Fruit fly (Drosophila melanogaster): Measurements from ENCODE around the gene CG14535.
A peak's percentile ranks its signal among the peaks of the same experiment; 100 is the strongest.

DNA sequence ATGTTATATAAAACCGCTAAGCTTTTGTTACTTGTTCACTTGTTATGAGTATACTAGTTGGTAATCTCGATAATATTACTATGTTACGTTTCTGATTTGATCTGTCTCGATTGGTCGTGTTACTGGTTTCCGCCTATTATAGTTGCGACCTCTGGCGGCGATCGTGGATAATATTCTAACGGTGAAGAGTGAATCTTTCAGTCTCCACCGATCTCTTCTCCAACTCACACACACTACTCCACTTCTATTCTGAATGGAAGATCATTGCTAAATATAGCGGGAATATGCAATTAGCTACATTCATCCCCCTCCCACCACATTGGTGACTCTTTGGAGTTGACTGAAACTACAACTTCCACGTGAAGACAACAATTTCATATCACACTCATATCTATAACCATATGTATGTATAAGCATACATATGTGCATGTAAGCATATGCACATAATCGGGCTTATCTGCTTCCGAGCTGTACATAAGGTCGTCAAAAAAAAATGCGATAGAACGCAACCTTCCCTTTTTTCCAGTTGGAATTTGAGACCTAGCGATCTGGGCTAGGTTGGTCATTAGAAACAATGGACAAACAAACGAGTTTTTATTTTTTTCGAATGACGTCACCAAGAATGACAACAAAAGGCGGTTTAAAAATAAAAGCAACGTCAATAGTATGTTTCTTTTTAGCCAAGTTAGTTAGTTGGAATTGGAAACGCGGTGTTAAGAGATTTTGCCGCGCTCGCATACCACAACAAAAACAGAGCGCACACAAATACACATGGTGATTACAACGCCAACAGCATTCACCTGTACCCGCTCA is 46.2 kb downstream of the CG14535 start:
- peak; percentile 73 to 76 for TF ChIP-seq CTCF (optimal IDR thresholded peaks at IDR 0.05)
- no peak for TF ChIP-seq CG8478 (optimal IDR thresholded peaks at IDR 0.05)
